Fruit fly (Drosophila melanogaster): ENCODE data around the gene CG32987.

DNA sequence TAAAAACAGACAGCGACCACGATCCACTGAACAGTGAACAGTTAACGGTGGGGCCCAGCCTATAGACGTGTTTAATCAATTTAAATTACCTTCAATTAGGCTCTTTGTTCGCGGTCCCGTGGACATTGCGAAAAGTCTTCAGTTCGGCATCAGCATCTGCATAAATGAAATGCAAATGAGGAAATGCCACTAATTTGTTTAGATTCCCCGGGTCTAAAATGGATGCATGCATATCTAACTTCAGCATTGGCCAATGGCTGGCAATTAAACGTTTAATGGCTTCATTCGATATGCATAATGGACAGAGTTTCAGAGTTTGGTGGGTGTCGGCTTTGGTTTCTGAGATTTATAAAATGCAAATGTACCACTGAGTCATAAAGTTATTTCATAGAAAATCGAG lies 38.3 kb downstream of the CG32987 start:
- TF ChIP-seq nom (GFP tag; optimal IDR thresholded peaks at IDR 0.05) (no peak), bcd (GFP tag; optimal IDR thresholded peaks at IDR 0.05) (no peak)

All from whole organism, embryonic.